Fruit fly (Drosophila melanogaster): Measurements from ENCODE around the gene PH4alphaMP.

PH4alphaMP gene

dm6 chr3R:30474667-30475213 is 21.2 kb downstream of the PH4alphaMP start:
- TF ChIP-seq ss (GFP tag; optimal IDR thresholded peaks at IDR 0.05) (peak in 1 of 2 experiments; percentile 64), Hr4 (GFP tag; optimal IDR thresholded peaks at IDR 0.05) (no peak)

dm6 chr3R:30472331-30472730 is 23.6 kb downstream of the PH4alphaMP start:
- TF ChIP-seq CG8119 (GFP tag; IDR thresholded peaks at IDR 0.05) (no peak), Blimp-1 (GFP tag; optimal IDR thresholded peaks at IDR 0.05) (no peak), CG9139 (GFP tag; optimal IDR thresholded peaks at IDR 0.05) (no peak), dac (GFP tag; optimal IDR thresholded peaks at IDR 0.05) (no peak), CG3032 (tag; optimal IDR thresholded peaks at IDR 0.05) (no peak), vri (GFP tag; optimal IDR thresholded peaks at IDR 0.05) (no peak), Eip75B (GFP tag; optimal IDR thresholded peaks at IDR 0.05) (no peak), Hr4 (GFP tag; optimal IDR thresholded peaks at IDR 0.05) (no peak), CG15336 (GFP tag; IDR thresholded peaks at IDR 0.05) (no peak), CG32006 (GFP tag; optimal IDR thresholded peaks at IDR 0.05) (no peak), esn (GFP tag; optimal IDR thresholded peaks at IDR 0.05) (no peak), eg (GFP tag; IDR thresholded peaks at IDR 0.05) (no peak), CG31627 (GFP tag; optimal IDR thresholded peaks at IDR 0.05) (no peak), fd85E (GFP tag; optimal IDR thresholded peaks at IDR 0.05) (no peak), CG10669 (GFP tag; optimal IDR thresholded peaks at IDR 0.05) (no peak)

DNA sequence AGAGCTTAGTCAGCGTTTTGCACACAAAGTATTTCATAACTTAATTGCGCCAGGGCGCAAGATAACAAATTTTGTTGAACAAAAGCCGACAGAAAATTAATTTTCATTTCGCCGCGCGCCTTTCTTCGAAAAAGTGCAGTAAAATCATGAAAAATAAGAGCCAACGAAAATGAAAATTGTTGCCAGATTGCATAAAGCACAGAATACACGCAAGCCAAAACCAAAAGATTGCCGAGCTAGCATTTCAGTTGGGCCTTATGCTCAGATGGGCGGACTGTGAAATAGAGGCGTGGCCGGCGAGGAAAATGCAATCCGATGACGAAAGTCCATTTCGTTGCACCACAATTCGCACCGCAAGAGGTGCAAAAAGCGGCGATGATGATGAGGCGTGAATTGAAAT is 25.3 kb downstream of the PH4alphaMP start:
- TF ChIP-seq CG3919 (GFP tag; optimal IDR thresholded peaks at IDR 0.05) (no peak), CG16779 (tag; optimal IDR thresholded peaks at IDR 0.05) (no peak), Gug (GFP tag; IDR thresholded peaks at IDR 0.05) (no peak), Sox15 (GFP tag; optimal IDR thresholded peaks at IDR 0.05) (no peak), CG4318 (GFP tag; optimal IDR thresholded peaks at IDR 0.05) (no peak), Blimp-1 (GFP tag; optimal IDR thresholded peaks at IDR 0.05) (no peak), achi (GFP tag; optimal IDR thresholded peaks at IDR 0.05) (no peak), CG3032 (tag; optimal IDR thresholded peaks at IDR 0.05) (no peak), CG6276 (GFP tag; optimal IDR thresholded peaks at IDR 0.05) (no peak)

- TF ChIP-seq svp (GFP tag) (peak; percentile 20), Eip93F (GFP tag; optimal IDR thresholded peaks at IDR 0.05) (no peak)
Observed at dm6 chr3R:30467062-30467461, 28.9 kb downstream of the PH4alphaMP start.

DNA sequence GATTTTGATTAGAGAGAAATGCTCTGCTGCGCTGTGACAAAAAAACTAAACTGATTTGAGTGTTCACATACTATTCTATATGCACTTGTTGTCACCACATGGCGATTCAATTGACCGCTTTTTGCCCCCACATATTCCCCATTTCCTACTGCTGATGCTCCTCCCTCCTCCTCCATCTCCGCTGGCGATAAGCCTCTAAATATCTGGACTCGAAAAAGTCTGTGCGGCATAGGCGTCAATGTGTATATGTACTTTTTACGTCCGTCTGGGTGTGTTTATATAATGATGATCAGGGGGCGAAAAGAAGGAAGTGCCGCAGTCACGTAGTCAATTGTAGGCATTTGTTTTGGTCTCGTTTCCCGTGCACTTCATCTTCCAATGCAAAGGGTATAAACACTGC is 29.4 kb downstream of the PH4alphaMP start:
- no peak for TF ChIP-seq dsx (GFP tag; optimal IDR thresholded peaks at IDR 0.05; ENCODE audit: poor library complexity, severe bottlenecking)
- no peak for TF ChIP-seq Hr39 (GFP tag; optimal IDR thresholded peaks at IDR 0.05)
- no peak for TF ChIP-seq acj6 (GFP tag; optimal IDR thresholded peaks at IDR 0.05)
- TF ChIP-seq fd85E (GFP tag; optimal IDR thresholded peaks at IDR 0.05): no peak
- TF ChIP-seq Ets96B (tag; optimal IDR thresholded peaks at IDR 0.05): no peak
- peak; percentile 13 for TF ChIP-seq vri (GFP tag; optimal IDR thresholded peaks at IDR 0.05)
- peak; percentile 83 for TF ChIP-seq svp (GFP tag)
- TF ChIP-seq CG1621 (tag; optimal IDR thresholded peaks at IDR 0.05): peak; percentile 7
- TF ChIP-seq CG8319 (GFP tag; optimal IDR thresholded peaks at IDR 0.05): no peak
- TF ChIP-seq CG10669 (GFP tag; optimal IDR thresholded peaks at IDR 0.05): no peak
- TF ChIP-seq Eip78C (GFP tag): peak; percentile 59
- TF ChIP-seq CG3919 (GFP tag; optimal IDR thresholded peaks at IDR 0.05): no peak
- TF ChIP-seq Smox (GFP tag; optimal IDR thresholded peaks at IDR 0.05): no peak
- no peak for TF ChIP-seq pdm3 (GFP tag; optimal IDR thresholded peaks at IDR 0.05)
- no peak for TF ChIP-seq Sox102F (GFP tag; optimal IDR thresholded peaks at IDR 0.05)
- 0 out of 3 replicates have a peak, but pooled peaks have one; percentile 36 for TF ChIP-seq CG6163 (GFP tag; IDR thresholded peaks at IDR 0.05)
- TF ChIP-seq CG4318 (GFP tag; optimal IDR thresholded peaks at IDR 0.05): no peak
- TF ChIP-seq CG6276 (GFP tag; optimal IDR thresholded peaks at IDR 0.05): peak; percentile 17
- no peak for TF ChIP-seq CG16779 (tag; optimal IDR thresholded peaks at IDR 0.05)
- no peak for TF ChIP-seq CG3032 (tag; optimal IDR thresholded peaks at IDR 0.05)
